Worm (Caenorhabditis elegans) whole organism, young adult: ENCODE data around the gene K10C2.6.

Experiments used
- B0261.1 ChIP-seq: sonication (generic microtip); optimal IDR thresholded peaks from 2 replicates; lab custom pipeline; 2016; ENCODE audit warnings: mild to moderate bottlenecking, missing genetic modification characterization, moderate library complexity, missing compliant biosample characterization
- C17E4.6 ChIP-seq: fragments of 200-800 bp; sonication (Bioruptor generic); IDR thresholded peaks from 2 replicates; pipeline ENCODE4 v1.3.6; 2022; ENCODE audit warnings: missing genetic modification reagents, missing genetic modification characterization, missing compliant biosample characterization
- F23B12.7 ChIP-seq: sonication (generic microtip); optimal IDR thresholded peaks from 2 replicates; lab custom pipeline; 2017; ENCODE audit warnings: missing genetic modification characterization, mild to moderate bottlenecking, missing compliant biosample characterization, antibody characterized with exemption, moderate library complexity; ENCODE audit not compliant: insufficient read depth
- F55B11.4 ChIP-seq: sonication (generic microtip); optimal IDR thresholded peaks from 2 replicates; lab custom pipeline; 2016; ENCODE audit warnings: missing compliant biosample characterization, missing genetic modification characterization, borderline replicate concordance; ENCODE audit not compliant: insufficient read depth
- T07F8.4 ChIP-seq: sonication (generic microtip); optimal IDR thresholded peaks from 2 replicates; lab custom pipeline; 2016; ENCODE audit warnings: mild to moderate bottlenecking, missing genetic modification characterization, moderate library complexity, missing compliant biosample characterization
- Y67H2A.10 ChIP-seq: fragments of 200-800 bp; sonication (Bioruptor generic); conservative IDR thresholded peaks from 2 replicates; pipeline ENCODE4 v1.3.6; 2022; ENCODE audit warnings: missing genetic modification reagents, missing genetic modification characterization, missing compliant biosample characterization
- aptf-2 ChIP-seq: fragments of 200-800 bp; sonication (Bioruptor generic); conservative IDR thresholded peaks from 2 replicates; pipeline ENCODE4 v1.3.6; 2022; ENCODE audit warnings: missing genetic modification reagents, missing genetic modification characterization, missing compliant biosample characterization
- ceh-40 ChIP-seq: fragments of 200-800 bp; sonication (Bioruptor generic); IDR thresholded peaks from 2 replicates; pipeline ENCODE4 v1.3.6; 2022; ENCODE audit warnings: missing genetic modification characterization, missing compliant biosample characterization
- chd-7 ChIP-seq: sonication (generic microtip); optimal IDR thresholded peaks from 2 replicates; lab custom pipeline; 2016; ENCODE audit warnings: mild to moderate bottlenecking, missing genetic modification characterization, moderate library complexity, missing compliant biosample characterization
- dox-1 ChIP-seq: fragments of 200-800 bp; sonication (Bioruptor generic); IDR thresholded peaks from 2 replicates; pipeline ENCODE4 v1.3.6; 2022; ENCODE audit warnings: missing genetic modification reagents, missing genetic modification characterization, missing compliant biosample characterization
- efl-1 ChIP-seq: fragments of 150-350 bp; optimal IDR thresholded peaks from 2 replicates; lab custom pipeline; 2014; ENCODE audit warnings: missing biosample characterization, missing genetic modification reagents, missing genetic modification characterization
- egl-44 ChIP-seq: fragments of 200-800 bp; sonication (Bioruptor generic); IDR thresholded peaks from 2 replicates; pipeline ENCODE4 v1.3.6; 2022; ENCODE audit warnings: missing genetic modification reagents, missing genetic modification characterization, missing compliant biosample characterization
- ekl-4 ChIP-seq: fragments of 200-800 bp; sonication (Bioruptor generic); IDR thresholded peaks from 2 replicates; pipeline ENCODE4 v1.3.6; 2022; ENCODE audit warnings: missing genetic modification reagents, missing genetic modification characterization, missing compliant biosample characterization
- ets-4 ChIP-seq: fragments of 200-800 bp; sonication (Bioruptor generic); optimal IDR thresholded peaks from 2 replicates; lab custom pipeline; 2018; ENCODE audit warnings: mild to moderate bottlenecking, missing genetic modification characterization, missing compliant biosample characterization
- him-1 ChIP-seq: sonication (generic microtip); optimal IDR thresholded peaks from 2 replicates; lab custom pipeline; 2016; ENCODE audit warnings: missing genotype, missing genetic modification reagents, missing genetic modification characterization, missing compliant biosample characterization
- hsf-1 ChIP-seq: fragments of 200-800 bp; sonication (Bioruptor generic); IDR thresholded peaks from 2 replicates; pipeline ENCODE4 v1.3.6; 2022; ENCODE audit warnings: missing genetic modification reagents, missing genetic modification characterization, missing compliant biosample characterization
- let-526 ChIP-seq: fragments of 200-800 bp; sonication (Bioruptor generic); IDR thresholded peaks from 2 replicates; pipeline ENCODE4 v1.3.6; 2022; ENCODE audit warnings: missing genetic modification reagents, missing genetic modification characterization, missing compliant biosample characterization
- let-607 ChIP-seq, 2 experiments: fragments of 200-800 bp in 1 of 2; sonication (Bioruptor generic) in 1 of 2; sonication (generic microtip) in 1 of 2; optimal IDR thresholded peaks; 2 replicates each; lab custom pipeline; 2016 to 2018; ENCODE audit warnings: mild to moderate bottlenecking in 2 of 2, missing compliant biosample characterization in 2 of 2, missing genetic modification characterization in 2 of 2, moderate library complexity in 2 of 2, missing genotype in 1 of 2
- lir-1 ChIP-seq: fragments of 200-800 bp; sonication (Bioruptor generic); conservative IDR thresholded peaks from 2 replicates; pipeline ENCODE4 v1.3.6; 2022; ENCODE audit warnings: missing genetic modification reagents, missing genetic modification characterization, missing compliant biosample characterization
- lsy-27 ChIP-seq: sonication (generic microtip); optimal IDR thresholded peaks from 2 replicates; lab custom pipeline; 2017; ENCODE audit warnings: missing genetic modification characterization, mild to moderate bottlenecking, missing compliant biosample characterization, antibody characterized with exemption, missing genotype, borderline replicate concordance; ENCODE audit not compliant: insufficient read depth
- madf-10 ChIP-seq: sonication (generic microtip); optimal IDR thresholded peaks from 2 replicates; lab custom pipeline; 2016; ENCODE audit warnings: mild to moderate bottlenecking, missing genetic modification characterization, missing compliant biosample characterization
- mxl-1 ChIP-seq: sonication (generic microtip); optimal IDR thresholded peaks from 2 replicates; lab custom pipeline; 2016; ENCODE audit warnings: missing genetic modification characterization, missing compliant biosample characterization
- nhr-27 ChIP-seq: fragments of 200-800 bp; sonication (Bioruptor generic); optimal IDR thresholded peaks from 2 replicates; lab custom pipeline; 2018; ENCODE audit warnings: mild to moderate bottlenecking, missing genetic modification characterization, moderate library complexity, missing compliant biosample characterization
- nhr-80 ChIP-seq: sonication (generic microtip); optimal IDR thresholded peaks from 2 replicates; lab custom pipeline; 2016; ENCODE audit warnings: missing genetic modification characterization, missing compliant biosample characterization
- pha-4 ChIP-seq: fragments of 150-350 bp; sonication (generic microtip); optimal IDR thresholded peaks from 2 replicates; lab custom pipeline; 2014; ENCODE audit warnings: missing biosample characterization, missing genetic modification reagents, missing genetic modification characterization
- rec-8 ChIP-seq, 2 experiments: sonication (generic microtip); optimal IDR thresholded peaks; 2 replicates each; lab custom pipeline; 2016; ENCODE audit warnings: mild to moderate bottlenecking in 2 of 2, missing genetic modification characterization in 2 of 2, missing genetic modification reagents in 2 of 2, missing genotype in 2 of 2, missing biosample characterization in 1 of 2, missing compliant biosample characterization in 1 of 2, moderate library complexity in 1 of 2
- somi-1 ChIP-seq: fragments of 200-800 bp; sonication (Bioruptor generic); optimal IDR thresholded peaks from 2 replicates; lab custom pipeline; 2018; ENCODE audit warnings: mild to moderate bottlenecking, missing genetic modification characterization, missing compliant biosample characterization
- tbp1 ChIP-seq: fragments of 200-800 bp; sonication (Bioruptor generic); optimal IDR thresholded peaks from 2 replicates; lab custom pipeline; 2018; ENCODE audit warnings: mild to moderate bottlenecking, missing genetic modification characterization, missing compliant biosample characterization
- tlf-1 ChIP-seq: fragments of 200-800 bp; sonication (Bioruptor generic); optimal IDR thresholded peaks from 2 replicates; lab custom pipeline; 2018; ENCODE audit warnings: mild to moderate bottlenecking, missing genetic modification characterization, missing compliant biosample characterization
- unc-130 ChIP-seq: sonication (generic microtip); optimal IDR thresholded peaks from 2 replicates; lab custom pipeline; 2016; ENCODE audit warnings: missing genetic modification reagents, missing genetic modification characterization, missing compliant biosample characterization
- ztf-25 ChIP-seq: fragments of 200-800 bp; sonication (Bioruptor generic); IDR thresholded peaks from 2 replicates; pipeline ENCODE4 v1.3.6; 2022; ENCODE audit warnings: missing genetic modification reagents, missing genetic modification characterization, missing compliant biosample characterization
- ztf-28 ChIP-seq: fragments of 200-800 bp; sonication (Bioruptor generic); IDR thresholded peaks from 2 replicates; pipeline ENCODE4 v1.3.6; 2022; ENCODE audit warnings: missing genetic modification reagents, missing genetic modification characterization, missing compliant biosample characterization

The K10C2.6 gene

DNA sequence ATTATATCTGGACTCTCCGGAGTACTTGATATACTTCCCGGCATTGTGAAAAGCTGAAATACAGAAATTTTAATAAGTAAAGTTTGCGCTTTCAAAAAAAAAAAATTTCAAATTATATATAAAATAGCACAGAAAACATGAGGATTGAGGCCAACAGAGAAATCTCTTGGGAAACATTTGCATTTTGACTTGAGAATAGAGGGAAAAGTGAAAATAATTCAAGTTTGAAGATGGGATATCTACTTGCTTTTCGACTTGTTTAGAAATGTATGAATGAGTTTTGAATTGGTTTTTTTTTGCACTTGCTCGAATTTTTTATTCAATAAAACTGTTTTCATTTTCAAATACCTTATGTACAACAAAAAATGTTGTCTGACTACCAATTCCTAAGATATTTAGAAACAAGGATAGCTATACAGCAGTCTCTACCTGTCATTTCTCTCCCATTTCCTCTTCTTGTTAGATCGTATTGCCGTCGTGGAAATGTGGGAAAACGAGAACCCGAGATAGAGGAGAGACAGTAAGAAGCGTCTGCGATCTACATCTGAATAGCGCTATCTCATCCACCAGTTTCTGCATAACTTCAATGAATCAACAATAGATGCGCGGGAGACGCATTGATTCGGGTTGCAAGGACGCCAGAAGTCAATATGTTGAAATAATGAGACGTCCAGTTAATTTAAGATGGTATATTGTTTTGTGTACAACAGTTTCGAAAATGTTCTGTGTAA is 34.7 kb upstream of the K10C2.6 start, which contains the start of gene T22E5.6:
TSS of gene T22E5.6 (minus strand) at position 51 of the 731 bp plus-strand sequence.
- TF ChIP-seq let-526 (GFP tag; lab: Robert Waterston, UW) (no peak), chd-7 (tag; lab: Kevin White, UChicago) (no peak), F55B11.4 (no peak)

DNA sequence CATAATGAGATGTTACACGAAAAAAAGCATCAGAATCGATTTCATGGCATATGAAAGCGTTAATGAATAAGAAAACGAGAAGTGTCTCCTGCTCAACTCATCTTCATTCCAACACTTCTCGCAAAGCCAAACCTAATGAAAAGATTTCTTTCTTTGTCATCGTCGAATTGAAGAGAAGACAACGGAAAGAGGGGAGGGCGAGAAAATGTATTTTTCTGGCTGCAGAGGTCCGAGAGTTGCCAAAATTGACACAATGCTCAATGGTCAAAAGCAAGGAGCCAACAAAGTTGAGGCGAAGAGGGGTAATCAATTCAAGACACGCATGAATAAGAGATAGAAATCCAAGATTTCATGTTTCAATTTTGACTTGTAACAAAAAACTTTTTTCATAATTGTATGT is 32.1 kb upstream of the K10C2.6 start:
- TF ChIP-seq nhr-27 (tag; lab: Kevin White, UChicago): no peak
- no peak for TF ChIP-seq lsy-27 (tag; lab: Kevin White, UChicago)
- TF ChIP-seq B0261.1 (tag; lab: Kevin White, UChicago): no peak
- no peak for TF ChIP-seq T07F8.4 (tag; lab: Kevin White, UChicago)
- no peak for TF ChIP-seq egl-44 (GFP tag; lab: Robert Waterston, UW)
- no peak for TF ChIP-seq efl-1
- TF ChIP-seq F23B12.7 (tag; lab: Kevin White, UChicago): no peak
- no peak for TF ChIP-seq unc-130 (GFP tag; lab: Kevin White, UChicago)
- TF ChIP-seq hsf-1 (GFP tag; lab: Robert Waterston, UW): no peak

DNA sequence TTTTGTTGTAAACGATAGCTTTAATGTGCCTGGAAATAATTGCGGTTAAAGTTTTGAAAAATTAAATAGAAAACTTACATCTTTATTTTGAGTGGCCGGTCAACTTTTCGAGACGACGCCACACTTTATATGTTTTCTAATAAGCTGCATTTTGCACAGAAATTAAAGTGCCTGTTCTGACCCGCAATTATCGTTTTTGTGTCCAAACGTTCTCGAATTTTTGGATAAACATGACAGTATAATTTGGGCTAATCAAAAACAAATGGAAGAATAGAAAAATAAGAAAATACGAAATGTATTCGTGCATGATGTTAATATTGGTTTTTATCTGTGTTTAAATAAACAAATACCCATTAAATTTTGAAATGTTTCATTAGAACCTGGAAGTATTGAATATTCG is 30.6 kb upstream of the K10C2.6 start, which contains the start of gene K10C2.12:
TSS of gene K10C2.12 (minus strand) at position 101 of the 400 bp plus-strand sequence.
- no peak for TF ChIP-seq mxl-1 (tag; lab: Kevin White, UChicago)
- TF ChIP-seq tlf-1 (GFP tag; lab: Kevin White, UChicago): no peak
- TF ChIP-seq rec-8 (tag; optimal IDR thresholded peaks at IDR 0.05; lab: Kevin White, UChicago): no peak
- TF ChIP-seq Y67H2A.10 (GFP tag; lab: Robert Waterston, UW): no peak

ce11 chrX:6427147-6427546 is 24.1 kb upstream of the K10C2.6 start:
- TF ChIP-seq him-1 (no peak), pha-4 (tag; lab: Kevin White, UChicago) (no peak), nhr-80 (peak; percentile 97), Y67H2A.10 (GFP tag; lab: Robert Waterston, UW) (no peak), C17E4.6 (GFP tag; lab: Robert Waterston, UW) (no peak), lir-1 (GFP tag; lab: Robert Waterston, UW) (no peak), ceh-40 (GFP tag; lab: Robert Waterston, UW) (no peak), ets-4 (GFP tag; lab: Kevin White, UChicago) (peak; percentile 37), madf-10 (tag; lab: Kevin White, UChicago) (peak; percentile 11), dox-1 (GFP tag; lab: Robert Waterston, UW) (peak; percentile 40; the same call in 1 of the 2 replicates), ztf-25 (GFP tag; lab: Robert Waterston, UW) (0 out of 2 replicates have a peak, but pooled peaks have one; percentile 9)

DNA sequence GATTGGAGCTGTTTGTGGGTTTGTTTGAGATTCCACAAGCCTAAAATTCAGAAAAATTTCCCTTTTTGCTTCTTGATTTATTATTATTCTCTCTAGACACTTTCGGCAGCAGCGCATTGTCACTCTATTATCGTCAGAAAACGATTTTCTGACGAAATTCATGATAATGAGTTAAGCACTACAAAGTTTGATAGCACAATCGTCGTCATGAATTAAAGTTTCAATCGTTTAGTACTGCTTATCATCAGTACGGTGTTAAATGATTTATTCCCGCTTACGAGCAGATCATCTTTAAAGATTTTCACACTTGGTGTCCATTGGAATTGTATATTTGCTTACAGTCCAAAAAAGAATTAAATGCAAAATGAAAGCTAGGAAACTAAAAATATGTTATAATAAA is 21.7 kb upstream of the K10C2.6 start:
- TF ChIP-seq nhr-80: peak; percentile 55
- no peak for TF ChIP-seq tbp1 (GFP tag; lab: Kevin White, UChicago)

DNA sequence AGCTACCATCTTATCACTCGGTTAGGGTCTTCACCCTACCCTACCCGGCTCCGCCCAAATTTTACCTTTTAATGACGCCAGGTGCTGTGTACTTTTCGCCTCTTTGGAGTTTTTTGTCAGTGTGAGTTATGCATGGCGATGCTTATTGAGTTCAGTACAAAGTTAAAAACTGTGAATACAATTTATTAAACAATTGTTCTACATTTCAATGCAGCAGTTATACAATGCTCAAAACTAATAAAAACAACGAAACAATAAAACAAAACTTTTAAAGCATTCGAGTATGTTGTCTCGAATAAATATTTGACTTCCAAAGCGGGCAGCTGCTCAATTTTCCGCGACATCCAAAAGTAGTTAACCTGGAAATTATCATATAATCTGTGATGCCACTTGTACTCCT is 20.7 kb upstream of the K10C2.6 start, which contains the start of gene ctsa-2:
TSS of gene ctsa-2 (minus strand) at position 101 of the 400 bp plus-strand sequence.
- no peak for TF ChIP-seq let-607 (tag; optimal IDR thresholded peaks at IDR 0.05; lab: Kevin White, UChicago)
- no peak for TF ChIP-seq unc-130 (GFP tag; lab: Kevin White, UChicago)
- TF ChIP-seq aptf-2 (GFP tag; lab: Robert Waterston, UW): no peak
- no peak for TF ChIP-seq ztf-28
- TF ChIP-seq ekl-4: no peak
- TF ChIP-seq hsf-1 (GFP tag; lab: Robert Waterston, UW): no peak
- TF ChIP-seq somi-1 (GFP tag; lab: Kevin White, UChicago): no peak
- TF ChIP-seq, all 124 proteins: peak for 0
